Worm (Caenorhabditis elegans) whole organism, L4 larva: ENCODE measurements around the gene F48E8.3.
A peak's percentile ranks its signal among the peaks of the same experiment; 100 is the strongest.

Experiments
- D1046.2 ChIP-seq: fragments of 200-800 bp; sonication (Bioruptor generic); IDR thresholded peaks from 2 replicates; pipeline ENCODE4 v1.3.6; 2022; ENCODE audit warnings: missing genetic modification characterization, missing compliant biosample characterization
- F26F4.8 ChIP-seq: fragments of 200-800 bp; sonication (Bioruptor generic); conservative IDR thresholded peaks from 2 replicates; pipeline ENCODE4 v1.3.6; 2022; ENCODE audit warnings: missing genetic modification characterization, missing compliant biosample characterization
- F44E2.7 ChIP-seq: fragments of 200-800 bp; sonication (Bioruptor generic); IDR thresholded peaks from 2 replicates; pipeline ENCODE4 v2.1.2; 2022; ENCODE audit warnings: missing genetic modification characterization, missing compliant biosample characterization
- R02D3.7 ChIP-seq: fragments of 150-350 bp; sonication (generic microtip); optimal IDR thresholded peaks from 3 replicates; lab custom pipeline; 2014; ENCODE audit warnings: missing biosample characterization, missing genetic modification characterization
- T20F7.1 ChIP-seq: fragments of 200-800 bp; sonication (Bioruptor generic); optimal IDR thresholded peaks from 2 replicates; lab custom pipeline; 2018; ENCODE audit warnings: mild to moderate bottlenecking, missing genetic modification characterization, missing compliant biosample characterization
- T26A8.4 ChIP-seq: fragments of 200-800 bp; sonication (Bioruptor generic); IDR thresholded peaks from 2 replicates; pipeline ENCODE4 v1.3.6; 2022; ENCODE audit warnings: missing genetic modification characterization, missing compliant biosample characterization
- Y105C5A.15 ChIP-seq: fragments of 200-800 bp; sonication (Bioruptor generic); IDR thresholded peaks from 2 replicates; pipeline ENCODE4 v1.3.6; 2022; ENCODE audit warnings: missing genetic modification characterization, missing compliant biosample characterization
- Y75B8A.6 ChIP-seq: fragments of 200-800 bp; sonication (Bioruptor generic); IDR thresholded peaks from 2 replicates; pipeline ENCODE4 v1.3.6; 2022; ENCODE audit warnings: missing genetic modification reagents, missing genetic modification characterization, missing compliant biosample characterization
- ZK337.2 ChIP-seq: fragments of 200-800 bp; sonication (Bioruptor generic); IDR thresholded peaks from 2 replicates; pipeline ENCODE4 v1.3.6; 2022; ENCODE audit warnings: missing genetic modification reagents, missing genetic modification characterization, missing compliant biosample characterization
- aha-1 ChIP-seq: fragments of 150-350 bp; peaks from one replicate; lab custom pipeline; 2014; ENCODE audit warnings: missing biosample characterization, missing genetic modification characterization
- aly-2 ChIP-seq: sonication (generic microtip); optimal IDR thresholded peaks from 2 replicates; lab custom pipeline; 2018; ENCODE audit warnings: missing biosample characterization, missing genetic modification characterization
- ama-1 ChIP-seq: fragments of 150-350 bp; optimal IDR thresholded peaks from 2 replicates; lab custom pipeline; 2014; ENCODE audit warnings: inconsistent platforms, mixed read lengths
- attf-4 ChIP-seq: sonication (generic microtip); optimal IDR thresholded peaks from 3 replicates; lab custom pipeline; 2017; ENCODE audit warnings: missing biosample characterization, missing genetic modification characterization
- ceh-28 ChIP-seq: fragments of 150-350 bp; optimal IDR thresholded peaks from 2 replicates; lab custom pipeline; 2014; ENCODE audit warnings: missing biosample characterization, missing genetic modification reagents, missing genetic modification characterization
- ceh-62 ChIP-seq: sonication (generic microtip); optimal IDR thresholded peaks from 2 replicates; lab custom pipeline; 2017; ENCODE audit warnings: missing biosample characterization, missing genetic modification characterization
- cey-2 ChIP-seq: sonication (generic microtip); optimal IDR thresholded peaks from 3 replicates; lab custom pipeline; 2017; ENCODE audit warnings: missing genetic modification characterization, mild to moderate bottlenecking, missing compliant biosample characterization, antibody characterized with exemption, borderline replicate concordance; ENCODE audit not compliant: insufficient read depth
- daf-12 ChIP-seq: fragments of 150-350 bp; optimal IDR thresholded peaks from 2 replicates; lab custom pipeline; 2014; ENCODE audit warnings: missing biosample characterization, missing genetic modification reagents, missing genetic modification characterization
- daf-16 ChIP-seq, 3 experiments: sonication (generic microtip); optimal IDR thresholded peaks; 2 replicates each; lab custom pipeline; 2016 to 2017; ENCODE audit warnings: missing genetic modification characterization in 3 of 3, missing genetic modification reagents in 3 of 3, mild to moderate bottlenecking in 2 of 3, missing compliant biosample characterization in 2 of 3, missing biosample characterization in 1 of 3, moderate library complexity in 1 of 3
- dmd-8 ChIP-seq: fragments of 200-800 bp; sonication (Bioruptor generic); IDR thresholded peaks from 2 replicates; pipeline ENCODE4 v1.3.6; 2022; ENCODE audit warnings: missing genetic modification characterization, missing compliant biosample characterization
- duxl-1 ChIP-seq: sonication (generic microtip); optimal IDR thresholded peaks from 2 replicates; lab custom pipeline; 2016; ENCODE audit warnings: mild to moderate bottlenecking, missing genetic modification characterization, moderate library complexity, missing compliant biosample characterization; ENCODE audit not compliant: poor library complexity
- egl-27 ChIP-seq: sonication (generic microtip); optimal IDR thresholded peaks from 3 replicates; lab custom pipeline; 2017; ENCODE audit warnings: missing biosample characterization, missing genetic modification reagents, missing genetic modification characterization
- egl-43 ChIP-seq: fragments of 200-800 bp; sonication (Bioruptor generic); IDR thresholded peaks from 2 replicates; pipeline ENCODE4 v1.3.6; 2022; ENCODE audit warnings: missing genetic modification reagents, missing genetic modification characterization, missing compliant biosample characterization
- fos-1 ChIP-seq: fragments of 150-350 bp; optimal IDR thresholded peaks from 2 replicates; lab custom pipeline; 2014; ENCODE audit warnings: missing biosample characterization, missing genetic modification characterization
- hlh-11 ChIP-seq: fragments of 200-800 bp; sonication (Bioruptor generic); optimal IDR thresholded peaks from 2 replicates; lab custom pipeline; 2018; ENCODE audit warnings: mild to moderate bottlenecking, missing genetic modification characterization, missing compliant biosample characterization
- hlh-30 ChIP-seq: sonication (generic microtip); optimal IDR thresholded peaks from 2 replicates; lab custom pipeline; 2017; ENCODE audit warnings: antibody characterized with exemption, mild to moderate bottlenecking, missing genetic modification characterization, missing compliant biosample characterization; ENCODE audit not compliant: insufficient read depth
- lim-7 ChIP-seq: fragments of 200-800 bp; sonication (Bioruptor generic); IDR thresholded peaks from 2 replicates; pipeline ENCODE4 v1.3.6; 2022; ENCODE audit warnings: missing genetic modification characterization, missing compliant biosample characterization
- lin-1 ChIP-seq: fragments of 200-800 bp; sonication (Bioruptor generic); IDR thresholded peaks from 2 replicates; pipeline ENCODE4 v1.3.6; 2022; ENCODE audit warnings: missing genetic modification reagents, missing genetic modification characterization, missing compliant biosample characterization
- lin-15B ChIP-seq: fragments of 150-350 bp; sonication (generic microtip); optimal IDR thresholded peaks from 3 replicates; lab custom pipeline; 2014; ENCODE audit warnings: missing biosample characterization, missing genetic modification characterization
- lin-39 ChIP-seq: fragments of 150-350 bp; optimal IDR thresholded peaks from 2 replicates; lab custom pipeline; 2014; ENCODE audit warnings: missing biosample characterization, missing genetic modification reagents, missing genetic modification characterization
- lir-3 ChIP-seq: sonication (generic microtip); optimal IDR thresholded peaks from 2 replicates; lab custom pipeline; 2016; ENCODE audit warnings: mild to moderate bottlenecking, missing genetic modification characterization, missing compliant biosample characterization
- madf-5 ChIP-seq, 2 experiments: fragments of 200-800 bp; sonication (Bioruptor generic); IDR thresholded peaks; 2 replicates each; pipeline ENCODE4 v1.3.6; 2022; ENCODE audit warnings: missing compliant biosample characterization in 2 of 2, missing genetic modification characterization in 2 of 2
- mdl-1 ChIP-seq, 2 experiments: fragments of 150-350 bp in 1 of 2; sonication (generic microtip) in 1 of 2; optimal IDR thresholded peaks; 2 replicates each; lab custom pipeline; 2014 to 2017; ENCODE audit warnings: missing biosample characterization in 2 of 2, missing genetic modification characterization in 2 of 2
- mdt-29 ChIP-seq: fragments of 200-800 bp; sonication (Bioruptor generic); IDR thresholded peaks from 2 replicates; pipeline ENCODE4 v1.3.6; 2022; ENCODE audit warnings: missing genetic modification reagents, missing genetic modification characterization, missing compliant biosample characterization
- mep-1 ChIP-seq: fragments of 150-350 bp; sonication (generic microtip); optimal IDR thresholded peaks from 3 replicates; lab custom pipeline; 2014; ENCODE audit warnings: missing biosample characterization, missing genetic modification characterization
- nhr-111 ChIP-seq: fragments of 200-800 bp; sonication (Bioruptor generic); optimal IDR thresholded peaks from 2 replicates; lab custom pipeline; 2018; ENCODE audit warnings: mild to moderate bottlenecking, missing genetic modification characterization, missing compliant biosample characterization
- nhr-28 ChIP-seq: fragments of 150-350 bp; optimal IDR thresholded peaks from 2 replicates; lab custom pipeline; 2014; ENCODE audit warnings: missing biosample characterization, missing genetic modification characterization
- nhr-42 ChIP-seq: fragments of 200-800 bp; sonication (Bioruptor generic); IDR thresholded peaks from 2 replicates; pipeline ENCODE4 v1.3.6; 2022; ENCODE audit warnings: missing genetic modification characterization, missing compliant biosample characterization
- nhr-48 ChIP-seq: sonication (generic microtip); optimal IDR thresholded peaks from 2 replicates; lab custom pipeline; 2016; ENCODE audit warnings: mild to moderate bottlenecking, missing genetic modification characterization, missing compliant biosample characterization
- nhr-76 ChIP-seq: fragments of 150-350 bp; optimal IDR thresholded peaks from 2 replicates; lab custom pipeline; 2014; ENCODE audit warnings: missing biosample characterization, missing genetic modification characterization
- pha-4 ChIP-seq, 2 experiments: fragments of 150-350 bp in 1 of 2; fragments of 200-800 bp in 1 of 2; sonication (Bioruptor generic) in 1 of 2; IDR thresholded peaks in 1 of 2; optimal IDR thresholded peaks in 1 of 2; 2 replicates each; pipeline versions ENCODE4 v1.3.6 to Lab custom; 2014 to 2022; ENCODE audit warnings: missing genetic modification characterization in 2 of 2, missing genetic modification reagents in 2 of 2, missing biosample characterization in 1 of 2, missing compliant biosample characterization in 1 of 2
- set-16 ChIP-seq: fragments of 200-800 bp; sonication (Bioruptor generic); IDR thresholded peaks from 2 replicates; pipeline ENCODE4 v1.3.6; 2022; ENCODE audit warnings: missing genetic modification reagents, missing genetic modification characterization, missing compliant biosample characterization
- skn-1 ChIP-seq: fragments of 150-350 bp; optimal IDR thresholded peaks from 2 replicates; lab custom pipeline; 2014; ENCODE audit warnings: missing biosample characterization, missing genetic modification characterization
- spr-1 ChIP-seq: sonication (generic microtip); optimal IDR thresholded peaks from 2 replicates; lab custom pipeline; 2016; ENCODE audit warnings: mild to moderate bottlenecking, missing genetic modification characterization, missing compliant biosample characterization
- spr-3 ChIP-seq: fragments of 200-800 bp; sonication (Bioruptor generic); optimal IDR thresholded peaks from 2 replicates; lab custom pipeline; 2018; ENCODE audit warnings: mild to moderate bottlenecking, missing genetic modification characterization, missing compliant biosample characterization
- tag-97 ChIP-seq: fragments of 200-800 bp; sonication (Bioruptor generic); IDR thresholded peaks from 2 replicates; pipeline ENCODE4 v1.3.6; 2022; ENCODE audit warnings: missing genetic modification characterization, missing compliant biosample characterization
- unc-130 ChIP-seq: sonication (generic microtip); optimal IDR thresholded peaks from 2 replicates; lab custom pipeline; 2016; ENCODE audit warnings: missing genetic modification reagents, missing genetic modification characterization, missing compliant biosample characterization
- unc-62 ChIP-seq, 3 experiments: fragments of 150-350 bp in 1 of 3; sonication (generic microtip); optimal IDR thresholded peaks in 2 of 3; peaks in 1 of 3; 1 replicate in 1 of 3; 2 replicates in 2 of 3; lab custom pipeline; 2014 to 2017; ENCODE audit warnings: missing biosample characterization in 3 of 3, missing genetic modification characterization in 3 of 3, missing genetic modification reagents in 3 of 3, missing genotype in 1 of 3
- zag-1 ChIP-seq: fragments of 150-350 bp; optimal IDR thresholded peaks from 2 replicates; lab custom pipeline; 2014; ENCODE audit warnings: missing biosample characterization, missing genetic modification characterization
- zfp-2 ChIP-seq: sonication (generic microtip); optimal IDR thresholded peaks from 2 replicates; lab custom pipeline; 2016; ENCODE audit warnings: mild to moderate bottlenecking, missing genetic modification characterization, missing compliant biosample characterization
- zip-11 ChIP-seq: fragments of 200-800 bp; sonication (Bioruptor generic); IDR thresholded peaks from 2 replicates; pipeline ENCODE4 v1.3.6; 2022; ENCODE audit warnings: missing genetic modification characterization, missing compliant biosample characterization
- ztf-11 ChIP-seq: fragments of 150-350 bp; optimal IDR thresholded peaks from 2 replicates; lab custom pipeline; 2014; ENCODE audit warnings: missing biosample characterization, missing genetic modification characterization
- ztf-7 ChIP-seq: fragments of 150-350 bp; optimal IDR thresholded peaks from 2 replicates; lab custom pipeline; 2014; ENCODE audit warnings: missing biosample characterization, missing genetic modification characterization

The F48E8.3 gene

DNA sequence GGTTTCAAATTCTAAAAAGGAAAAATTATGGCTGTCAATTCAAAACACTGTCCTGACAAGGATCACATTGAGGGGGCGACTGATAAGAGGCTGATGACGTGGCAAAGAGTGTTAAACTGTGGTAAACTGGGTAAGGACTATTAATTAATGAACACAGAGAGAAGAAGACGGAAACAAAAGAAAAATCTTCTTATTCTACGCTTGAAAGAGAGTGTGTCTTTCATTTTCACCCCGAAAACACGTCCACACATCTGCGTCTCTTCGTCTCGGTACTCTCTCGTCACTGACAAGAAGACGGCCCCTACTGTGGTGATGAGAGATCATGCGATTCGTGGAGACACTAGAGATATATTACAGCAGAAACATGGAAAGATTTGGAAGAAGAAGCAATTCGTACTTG, 39.8 kb upstream of the F48E8.3 start (continued):
- TF ChIP-seq mdl-1 (tag; optimal IDR thresholded peaks at IDR 0.05; lab: Kevin White, UChicago): peak in 1 of 2 experiments; percentile 34
- TF ChIP-seq ztf-7: no peak
- TF ChIP-seq nhr-42 (GFP tag; lab: Robert Waterston, UW): no peak
- TF ChIP-seq fos-1 (tag; lab: Kevin White, UChicago): no peak
- TF ChIP-seq Y105C5A.15: no peak
- TF ChIP-seq T26A8.4: no peak
- TF ChIP-seq tag-97 (GFP tag; lab: Robert Waterston, UW): no peak
- 0 out of 2 replicates have a peak, but pooled peaks have one; percentile 5 for TF ChIP-seq pha-4 (GFP tag; IDR thresholded peaks at IDR 0.05; lab: Robert Waterston, UW)
- no peak for TF ChIP-seq pha-4 (tag; optimal IDR thresholded peaks at IDR 0.05; lab: Kevin White, UChicago)
- no peak for TF ChIP-seq ztf-11
- no peak for TF ChIP-seq Y75B8A.6 (GFP tag; lab: Robert Waterston, UW)
- TF ChIP-seq duxl-1: no peak
- TF ChIP-seq egl-27: no peak
- TF ChIP-seq skn-1 (tag; lab: Kevin White, UChicago): no peak
- no peak for TF ChIP-seq egl-43 (GFP tag; lab: Robert Waterston, UW)
- TF ChIP-seq R02D3.7: no peak
- no peak for TF ChIP-seq dmd-8 (GFP tag; lab: Robert Waterston, UW)
- TF ChIP-seq zfp-2 (tag; lab: Kevin White, UChicago): no peak
- TF ChIP-seq F26F4.8 (GFP tag; lab: Robert Waterston, UW): no peak
- TF ChIP-seq unc-62 (GFP tag; optimal IDR thresholded peaks at IDR 0.05 in 1 of 2; lab: Kevin White, UChicago): peak in 1 of 2 experiments; percentile 22
- no peak for TF ChIP-seq unc-62 (tag; optimal IDR thresholded peaks at IDR 0.05; lab: Kevin White, UChicago)
- no peak for TF ChIP-seq ama-1 (lab: Kevin White, UChicago)
- peak; percentile 64 for TF ChIP-seq mep-1 (tag; lab: Kevin White, UChicago)
- no peak for TF ChIP-seq ceh-62 (tag; lab: Kevin White, UChicago)
- no peak for TF ChIP-seq daf-16 (GFP tag; optimal IDR thresholded peaks at IDR 0.05; lab: Kevin White, UChicago)
- peak; percentile 67 for TF ChIP-seq daf-16 (tag; optimal IDR thresholded peaks at IDR 0.05; lab: Kevin White, UChicago)
- no peak for TF ChIP-seq lin-15B (tag; lab: Kevin White, UChicago)
- TF ChIP-seq nhr-111: no peak
- no peak for TF ChIP-seq attf-4 (tag; lab: Kevin White, UChicago)
- TF ChIP-seq lim-7 (GFP tag; lab: Robert Waterston, UW): no peak
- no peak for TF ChIP-seq spr-1 (tag; lab: Kevin White, UChicago)
- TF ChIP-seq nhr-48: peak; percentile 13
- no peak for TF ChIP-seq madf-5 (GFP tag; IDR thresholded peaks at IDR 0.05; lab: Robert Waterston, UW)
- no peak for TF ChIP-seq mdt-29 (GFP tag; lab: Robert Waterston, UW)
- TF ChIP-seq D1046.2 (GFP tag; lab: Robert Waterston, UW): no peak
- no peak for TF ChIP-seq ceh-28 (tag; lab: Kevin White, UChicago)
- TF ChIP-seq T20F7.1 (GFP tag; lab: Kevin White, UChicago): no peak
- no peak for TF ChIP-seq lin-39 (tag; lab: Kevin White, UChicago)
- TF ChIP-seq aly-2: no peak
- no peak for TF ChIP-seq F44E2.7 (GFP tag; lab: Robert Waterston, UW)
- no peak for TF ChIP-seq spr-3
- peak; percentile 72 for TF ChIP-seq hlh-11
- TF ChIP-seq zip-11 (GFP tag; lab: Robert Waterston, UW): no peak
- TF ChIP-seq lir-3 (tag; lab: Kevin White, UChicago): no peak
- TF ChIP-seq aha-1: no peak
- TF ChIP-seq unc-130 (GFP tag; lab: Kevin White, UChicago): no peak
- TF ChIP-seq hlh-30 (tag; lab: Kevin White, UChicago): peak; percentile 13
- TF ChIP-seq set-16 (GFP tag; lab: Robert Waterston, UW): no peak
- TF ChIP-seq zag-1 (tag; lab: Kevin White, UChicago): no peak
- no peak for TF ChIP-seq ZK337.2 (GFP tag; lab: Robert Waterston, UW)
- no peak for TF ChIP-seq nhr-76 (tag; lab: Kevin White, UChicago)
- TF ChIP-seq cey-2 (tag; lab: Kevin White, UChicago): no peak
- TF ChIP-seq lin-1: peak; percentile 45; the same call in 1 of the 2 replicates
- TF ChIP-seq nhr-28: peak; percentile 56
- no peak for TF ChIP-seq daf-12 (tag; lab: Kevin White, UChicago)
